Worm (Caenorhabditis elegans) whole organism, L1 larva: ENCODE data around the gene nhr-110.

ENCODE experiments used
- ama-1 ChIP-seq: fragments of 150-350 bp; optimal IDR thresholded peaks from 2 replicates; lab custom pipeline; 2014
- ceh-82 ChIP-seq, 3 experiments: fragments of 150-350 bp in 1 of 3; sonication (generic microtip) in 2 of 3; optimal IDR thresholded peaks; 2 replicates each; lab custom pipeline; 2014 to 2017; ENCODE audit warnings: missing biosample characterization in 3 of 3, missing genetic modification characterization in 3 of 3
- dpl-1 ChIP-seq, 3 experiments: fragments of 150-350 bp in 2 of 3; sonication (generic microtip) in 1 of 3; optimal IDR thresholded peaks; 2 replicates each; lab custom pipeline; 2014 to 2017; ENCODE audit warnings: missing biosample characterization in 3 of 3, missing genetic modification characterization in 3 of 3, missing genetic modification reagents in 3 of 3
- elt-3 ChIP-seq, 6 experiments: fragments of 150-350 bp in 1 of 6; sonication (generic microtip); optimal IDR thresholded peaks; 2 replicates each; lab custom pipeline; 2017 to 2018; ENCODE audit warnings: missing biosample characterization in 6 of 6, missing genetic modification characterization in 6 of 6, inconsistent platforms in 1 of 6
- fkh-10 ChIP-seq: sonication (generic microtip); optimal IDR thresholded peaks from 2 replicates; lab custom pipeline; 2017; ENCODE audit warnings: missing biosample characterization, missing genetic modification reagents, missing genetic modification characterization
- fos-1 ChIP-seq: fragments of 150-350 bp; optimal IDR thresholded peaks from 2 replicates; lab custom pipeline; 2014; ENCODE audit warnings: missing biosample characterization, missing genetic modification characterization
- lin-15B ChIP-seq: fragments of 150-350 bp; sonication (generic microtip); optimal IDR thresholded peaks from 3 replicates; lab custom pipeline; 2014; ENCODE audit warnings: missing biosample characterization, missing genetic modification characterization
- skn-1 ChIP-seq: fragments of 150-350 bp; optimal IDR thresholded peaks from 2 replicates; lab custom pipeline; 2014; ENCODE audit warnings: missing biosample characterization, missing genetic modification characterization
- unc-130 ChIP-seq: fragments of 150-350 bp; optimal IDR thresholded peaks from 2 replicates; lab custom pipeline; 2017; ENCODE audit warnings: missing biosample characterization, missing genetic modification characterization, inconsistent platforms
- xbp-1 ChIP-seq: sonication (generic microtip); optimal IDR thresholded peaks from 2 replicates; lab custom pipeline; 2016; ENCODE audit warnings: missing genetic modification characterization, missing compliant biosample characterization

ce11 chrV:1585411-1585810 is 38.8 kb downstream of the nhr-110 start, which contains the start of gene F16B4.7:
- TF ChIP-seq fkh-10 (GFP tag; lab: Kevin White, UChicago) (no peak), dpl-1 (GFP tag; optimal IDR thresholded peaks at IDR 0.05; lab: Kevin White, UChicago) (no peak), unc-130 (tag; lab: Kevin White, UChicago) (no peak), elt-3 (tag; optimal IDR thresholded peaks at IDR 0.05; lab: Kevin White, UChicago) (no peak), xbp-1 (tag; lab: Kevin White, UChicago) (no peak), lin-15B (tag; lab: Kevin White, UChicago) (no peak), skn-1 (no peak), fos-1 (tag; lab: Kevin White, UChicago) (no peak), ama-1 (no peak), ceh-82 (tag; optimal IDR thresholded peaks at IDR 0.05; lab: Kevin White, UChicago) (no peak)
